Worm (Caenorhabditis elegans): ENCODE results near the gene cdkr-3.

cdkr-3 gene

ce11 chrV:20279811-20280317, 10.0 kb downstream of the cdkr-3 start, which contains the start of gene pqn-94:
Gene pqn-94 (minus strand): TSS chrV:20279861.
- TF ChIP-seq fkh-3 (tag; optimal IDR thresholded peaks at IDR 0.05) (no peak), bed-2 (GFP tag; IDR thresholded peaks at IDR 0.05) (no peak), xnd-1 (tag; optimal IDR thresholded peaks at IDR 0.05) (no peak), nfya-2 (GFP tag; IDR thresholded peaks at IDR 0.05) (no peak)

- TF ChIP-seq nhr-120 (GFP tag; IDR thresholded peaks at IDR 0.05) (0 out of 2 replicates have a peak, but pooled peaks have one; percentile 60), F39B2.1 (GFP tag; IDR thresholded peaks at IDR 0.05) (no peak)
Measured at ce11 chrV:20282827-20283226, 12.9 kb downstream of the cdkr-3 start.

ce11 chrV:20289317-20289716, 19.4 kb downstream of the cdkr-3 start, which contains the start of gene mlt-4:
Gene mlt-4 (minus strand): TSS chrV:20289417.
- TF ChIP-seq bed-1 (GFP tag; IDR thresholded peaks at IDR 0.05) (no peak), ztf-25 (GFP tag; IDR thresholded peaks at IDR 0.05) (no peak), ceh-58 (GFP tag; IDR thresholded peaks at IDR 0.05) (no peak), B0019.2 (GFP tag; conservative IDR thresholded peaks at IDR 0.05) (no peak), mel-28 (tag; optimal IDR thresholded peaks at IDR 0.05; ENCODE audit: borderline replicate concordance) (no peak), B0261.1 (tag; optimal IDR thresholded peaks at IDR 0.05) (no peak), bed-2 (GFP tag; IDR thresholded peaks at IDR 0.05) (no peak)

ce11 chrV:20294388-20294787, 24.5 kb downstream of the cdkr-3 start, which contains the start of gene clec-261:
Gene clec-261 (minus strand): TSS chrV:20294488.
- no peak for TF ChIP-seq T26A5.8 (tag; optimal IDR thresholded peaks at IDR 0.05)
- TF ChIP-seq madf-8 (GFP tag; conservative IDR thresholded peaks at IDR 0.05): no peak
- no peak for TF ChIP-seq D2030.7 (GFP tag; IDR thresholded peaks at IDR 0.05)
- no peak for TF ChIP-seq madf-6 (GFP tag; IDR thresholded peaks at IDR 0.05)
- TF ChIP-seq sdz-38 (tag; optimal IDR thresholded peaks at IDR 0.05): no peak
- TF ChIP-seq K11D2.4 (GFP tag; IDR thresholded peaks at IDR 0.05): no peak
- no peak for TF ChIP-seq xnd-1 (tag; optimal IDR thresholded peaks at IDR 0.05)
- no peak for TF ChIP-seq madf-3 (GFP tag; IDR thresholded peaks at IDR 0.05)
- no peak for TF ChIP-seq B0019.2 (GFP tag; conservative IDR thresholded peaks at IDR 0.05)
- no peak for TF ChIP-seq Y67H2A.10 (GFP tag; conservative IDR thresholded peaks at IDR 0.05)
- no peak for TF ChIP-seq madf-10 (tag; optimal IDR thresholded peaks at IDR 0.05)
- no peak for TF ChIP-seq aptf-2 (GFP tag; conservative IDR thresholded peaks at IDR 0.05)
- no peak for TF ChIP-seq Y53G8AR.9 (GFP tag; conservative IDR thresholded peaks at IDR 0.05)
- TF ChIP-seq mel-28 (tag; optimal IDR thresholded peaks at IDR 0.05; ENCODE audit: borderline replicate concordance): no peak
- no peak for TF ChIP-seq F39B2.1 (GFP tag; IDR thresholded peaks at IDR 0.05)
- no peak for TF ChIP-seq egl-44 (GFP tag; IDR thresholded peaks at IDR 0.05)
- no peak for TF ChIP-seq let-526 (GFP tag; IDR thresholded peaks at IDR 0.05)
- no peak for TF ChIP-seq Y56A3A.18 (GFP tag; IDR thresholded peaks at IDR 0.05)
- TF ChIP-seq ceh-58 (GFP tag; IDR thresholded peaks at IDR 0.05): no peak

- no peak for TF ChIP-seq aptf-3 (GFP tag; IDR thresholded peaks at IDR 0.05)
- no peak for TF ChIP-seq nhr-80 (tag; optimal IDR thresholded peaks at IDR 0.05)
- TF ChIP-seq snpc-1.1 (tag; optimal IDR thresholded peaks at IDR 0.05; ENCODE audit: insufficient read depth): no peak
- no peak for TF ChIP-seq dpff-1 (tag; optimal IDR thresholded peaks at IDR 0.05)
- no peak for TF ChIP-seq hlh-12 (tag; optimal IDR thresholded peaks at IDR 0.05)
- no peak for TF ChIP-seq snpc-1.3 (tag; optimal IDR thresholded peaks at IDR 0.05; ENCODE audit: insufficient read depth)
Measured at ce11 chrV:20297650-20298049, 27.7 kb downstream of the cdkr-3 start, which contains the start of gene ZC15.5. Gene ZC15.5 (plus strand): TSS chrV:20297950.

Data from whole organism, young adult.